Worm (Caenorhabditis elegans) whole organism, L1 larva: ENCODE measurements around the gene nhr-15.
A peak's percentile ranks its signal among the peaks of the same experiment; 100 is the strongest.

Experiments used
- C16A3.4 ChIP-seq: fragments of 150-350 bp; optimal IDR thresholded peaks from 2 replicates; lab custom pipeline; 2014; ENCODE audit warnings: missing biosample characterization, missing genetic modification characterization
- F16B12.6 ChIP-seq: fragments of 150-350 bp; optimal IDR thresholded peaks from 2 replicates; lab custom pipeline; 2014; ENCODE audit warnings: missing biosample characterization, missing genetic modification characterization
- aha-1 ChIP-seq: fragments of 150-350 bp; optimal IDR thresholded peaks from 2 replicates; lab custom pipeline; 2014; ENCODE audit warnings: missing biosample characterization, missing genetic modification characterization
- aly-2 ChIP-seq: fragments of 150-350 bp; optimal IDR thresholded peaks from 2 replicates; lab custom pipeline; 2014; ENCODE audit warnings: missing biosample characterization, missing genetic modification characterization
- ama-1 ChIP-seq: fragments of 150-350 bp; optimal IDR thresholded peaks from 2 replicates; lab custom pipeline; 2014
- ceh-82 ChIP-seq, 3 experiments: fragments of 150-350 bp in 1 of 3; sonication (generic microtip) in 2 of 3; optimal IDR thresholded peaks; 2 replicates each; lab custom pipeline; 2014 to 2017; ENCODE audit warnings: missing biosample characterization in 3 of 3, missing genetic modification characterization in 3 of 3
- efl-1 ChIP-seq, 4 experiments: fragments of 150-350 bp; optimal IDR thresholded peaks in 3 of 4; peaks in 1 of 4; 1 replicate in 1 of 4; 2 replicates in 3 of 4; lab custom pipeline; 2014; ENCODE audit warnings: missing biosample characterization in 2 of 4, missing genetic modification characterization in 2 of 4, missing genetic modification reagents in 2 of 4
- efl-3 ChIP-seq: fragments of 200-800 bp; sonication (Bioruptor generic); optimal IDR thresholded peaks from 2 replicates; lab custom pipeline; 2018; ENCODE audit warnings: mild to moderate bottlenecking, missing genetic modification characterization, missing compliant biosample characterization
- egl-13 ChIP-seq: sonication (generic microtip); optimal IDR thresholded peaks from 2 replicates; lab custom pipeline; 2016; ENCODE audit warnings: missing genotype, missing genetic modification reagents, missing genetic modification characterization, missing compliant biosample characterization
- egl-27 ChIP-seq, 2 experiments: fragments of 150-350 bp in 1 of 2; sonication (generic microtip); optimal IDR thresholded peaks; 3 replicates each; lab custom pipeline; 2017 to 2018; ENCODE audit warnings: missing biosample characterization in 2 of 2, missing genetic modification characterization in 2 of 2, missing genetic modification reagents in 2 of 2
- fkh-10 ChIP-seq: sonication (generic microtip); optimal IDR thresholded peaks from 2 replicates; lab custom pipeline; 2017; ENCODE audit warnings: missing biosample characterization, missing genetic modification reagents, missing genetic modification characterization
- grh-1 ChIP-seq: fragments of 200-800 bp; sonication (Bioruptor generic); IDR thresholded peaks from 2 replicates; pipeline ENCODE4 v1.3.6; 2022; ENCODE audit warnings: missing genetic modification reagents, missing genetic modification characterization, missing compliant biosample characterization
- hlh-17 ChIP-seq: fragments of 200-800 bp; sonication (Bioruptor generic); optimal IDR thresholded peaks from 2 replicates; lab custom pipeline; 2018; ENCODE audit warnings: missing genetic modification characterization, mild to moderate bottlenecking, missing compliant biosample characterization, moderate library complexity, borderline replicate concordance
- hlh-4 ChIP-seq: sonication (generic microtip); optimal IDR thresholded peaks from 2 replicates; lab custom pipeline; 2016; ENCODE audit warnings: mild to moderate bottlenecking, missing genetic modification characterization, missing compliant biosample characterization
- hpl-2 ChIP-seq: fragments of 150-350 bp; optimal IDR thresholded peaks from 2 replicates; lab custom pipeline; 2014; ENCODE audit warnings: missing biosample characterization, missing genetic modification reagents, missing genetic modification characterization
- irx-1 ChIP-seq: sonication (generic microtip); optimal IDR thresholded peaks from 2 replicates; lab custom pipeline; 2016; ENCODE audit warnings: missing genetic modification characterization, missing compliant biosample characterization
- isw-1 ChIP-seq: fragments of 200-800 bp; sonication (Bioruptor generic); IDR thresholded peaks from 2 replicates; pipeline ENCODE4 v1.3.6; 2022; ENCODE audit warnings: missing genetic modification characterization, missing compliant biosample characterization
- jun-1 ChIP-seq: fragments of 150-350 bp; optimal IDR thresholded peaks from 2 replicates; lab custom pipeline; 2014; ENCODE audit warnings: missing biosample characterization, missing genetic modification reagents, missing genetic modification characterization
- lin-14 ChIP-seq: fragments of 200-800 bp; sonication (Bioruptor generic); optimal IDR thresholded peaks from 2 replicates; lab custom pipeline; 2018; ENCODE audit warnings: mild to moderate bottlenecking, missing genetic modification characterization, moderate library complexity, missing compliant biosample characterization
- lin-39 ChIP-seq: fragments of 150-350 bp; optimal IDR thresholded peaks from 2 replicates; lab custom pipeline; 2014; ENCODE audit warnings: missing biosample characterization, missing genetic modification reagents, missing genetic modification characterization
- mab-9 ChIP-seq: fragments of 200-800 bp; sonication (Bioruptor generic); IDR thresholded peaks from 2 replicates; pipeline ENCODE4 v1.3.6; 2022; ENCODE audit warnings: missing genetic modification reagents, missing genetic modification characterization, missing compliant biosample characterization
- mdl-1 ChIP-seq, 2 experiments: fragments of 150-350 bp; optimal IDR thresholded peaks; 2 replicates each; lab custom pipeline; 2014 to 2017; ENCODE audit warnings: missing biosample characterization in 2 of 2, missing genetic modification characterization in 2 of 2, inconsistent platforms in 1 of 2
- mef-2 ChIP-seq: fragments of 150-350 bp; optimal IDR thresholded peaks from 2 replicates; lab custom pipeline; 2014; ENCODE audit warnings: missing biosample characterization, missing genetic modification characterization
- nhr-11 ChIP-seq: fragments of 150-350 bp; optimal IDR thresholded peaks from 2 replicates; lab custom pipeline; 2014; ENCODE audit warnings: missing biosample characterization, missing genetic modification characterization
- nhr-19 ChIP-seq: fragments of 200-800 bp; sonication (Bioruptor generic); conservative IDR thresholded peaks from 2 replicates; pipeline ENCODE4 v1.3.6; 2022; ENCODE audit warnings: missing genetic modification characterization, missing compliant biosample characterization
- nhr-20 ChIP-seq: sonication (generic microtip); optimal IDR thresholded peaks from 2 replicates; lab custom pipeline; 2016; ENCODE audit warnings: mild to moderate bottlenecking, missing genetic modification characterization, missing compliant biosample characterization
- nhr-71 ChIP-seq: sonication (generic microtip); optimal IDR thresholded peaks from 2 replicates; lab custom pipeline; 2016; ENCODE audit warnings: mild to moderate bottlenecking, missing genetic modification characterization, moderate library complexity, missing compliant biosample characterization
- nhr-76 ChIP-seq: sonication (generic microtip); optimal IDR thresholded peaks from 2 replicates; lab custom pipeline; 2017; ENCODE audit warnings: missing biosample characterization, missing genetic modification characterization
- nhr-85 ChIP-seq: sonication (generic microtip); peaks from one replicate; lab custom pipeline; 2016; ENCODE audit warnings: missing genetic modification characterization, inconsistent platforms, missing compliant biosample characterization
- nhr-90 ChIP-seq: sonication (generic microtip); optimal IDR thresholded peaks from 2 replicates; lab custom pipeline; 2016; ENCODE audit warnings: mild to moderate bottlenecking, missing genetic modification characterization, missing compliant biosample characterization; ENCODE audit not compliant: poor library complexity
- pag-3 ChIP-seq: sonication (generic microtip); optimal IDR thresholded peaks from 2 replicates; lab custom pipeline; 2017; ENCODE audit warnings: missing genetic modification characterization, mild to moderate bottlenecking, missing compliant biosample characterization, antibody characterized with exemption, borderline replicate concordance; ENCODE audit not compliant: insufficient read depth
- skn-1 ChIP-seq: fragments of 150-350 bp; optimal IDR thresholded peaks from 2 replicates; lab custom pipeline; 2014; ENCODE audit warnings: missing biosample characterization, missing genetic modification characterization
- sptf-1 ChIP-seq: fragments of 150-350 bp; optimal IDR thresholded peaks from 2 replicates; lab custom pipeline; 2014; ENCODE audit warnings: missing biosample characterization, missing genetic modification characterization
- sup-37 ChIP-seq: fragments of 200-800 bp; sonication (Bioruptor generic); optimal IDR thresholded peaks from 2 replicates; lab custom pipeline; 2018; ENCODE audit warnings: mild to moderate bottlenecking, missing genetic modification characterization, missing compliant biosample characterization
- tbx-2 ChIP-seq: sonication (generic microtip); optimal IDR thresholded peaks from 2 replicates; lab custom pipeline; 2016; ENCODE audit warnings: missing genetic modification characterization, missing compliant biosample characterization
- unc-130 ChIP-seq: fragments of 150-350 bp; optimal IDR thresholded peaks from 2 replicates; lab custom pipeline; 2017; ENCODE audit warnings: missing biosample characterization, missing genetic modification characterization, inconsistent platforms
- unc-30 ChIP-seq: sonication (generic microtip); optimal IDR thresholded peaks from 2 replicates; lab custom pipeline; 2017; ENCODE audit warnings: missing biosample characterization, missing genetic modification characterization
- unc-98 ChIP-seq: fragments of 200-800 bp; sonication (Bioruptor generic); IDR thresholded peaks from 2 replicates; pipeline ENCODE4 v1.3.6; 2022; ENCODE audit warnings: missing genetic modification characterization, missing compliant biosample characterization
- vab-15 ChIP-seq: sonication (generic microtip); optimal IDR thresholded peaks from 2 replicates; lab custom pipeline; 2017; ENCODE audit warnings: missing genotype, mild to moderate bottlenecking, missing genetic modification characterization, missing compliant biosample characterization
- ztf-11 ChIP-seq, 2 experiments: sonication (generic microtip); optimal IDR thresholded peaks; 2 replicates each; lab custom pipeline; 2016 to 2017; ENCODE audit warnings: missing genetic modification characterization in 2 of 2, missing biosample characterization in 1 of 2, missing compliant biosample characterization in 1 of 2
- ztf-4 ChIP-seq: fragments of 150-350 bp; optimal IDR thresholded peaks from 2 replicates; lab custom pipeline; 2014; ENCODE audit warnings: missing biosample characterization, missing genetic modification characterization

The nhr-15 gene

DNA sequence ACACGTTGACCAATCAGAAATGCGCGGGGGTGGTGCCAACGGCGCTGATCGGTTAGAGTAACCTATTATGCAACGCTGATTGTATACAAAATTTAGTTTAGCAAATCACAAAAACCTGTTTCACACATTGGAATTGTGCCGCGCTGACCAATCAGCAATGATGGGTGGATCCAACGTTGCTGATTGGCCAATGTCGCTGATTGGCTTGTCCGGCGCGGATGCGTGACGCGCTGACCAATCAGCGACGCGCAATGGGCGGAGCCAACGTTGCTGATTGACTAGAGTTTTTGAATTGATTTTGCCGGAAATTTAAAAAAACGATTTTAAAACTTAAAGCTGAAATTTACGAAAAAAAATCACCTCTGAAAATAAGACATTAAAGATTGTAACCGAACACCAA lies 27.2 kb upstream of the nhr-15 start:
- TF ChIP-seq ztf-11 (tag; optimal IDR thresholded peaks at IDR 0.05; lab: Kevin White, UChicago) (no peak), egl-27 (tag; optimal IDR thresholded peaks at IDR 0.05; lab: Kevin White, UChicago) (no peak), nhr-11 (tag; lab: Kevin White, UChicago) (no peak), nhr-19 (GFP tag; lab: Robert Waterston, UW) (no peak)
- TF ChIP-seq, all 84 proteins: peak for 0

DNA sequence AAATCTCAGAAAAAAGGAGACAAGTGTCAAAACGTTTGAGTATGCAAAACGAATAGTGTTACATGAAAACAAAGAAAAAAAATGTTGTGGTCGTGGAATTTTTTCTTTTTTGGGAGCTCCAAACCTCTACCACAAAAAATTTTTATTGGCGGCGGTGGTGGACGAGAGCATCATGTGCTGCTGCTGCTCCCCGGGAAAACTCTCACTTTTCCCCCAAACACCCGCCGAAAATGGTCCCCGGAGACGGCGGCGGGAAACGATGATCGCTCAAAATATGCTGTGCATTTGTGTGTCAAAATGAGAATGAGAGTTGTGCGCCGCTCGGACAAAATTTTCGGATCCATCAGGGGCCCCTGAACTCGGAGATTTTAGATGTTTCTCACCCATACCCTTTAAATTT lies 16.7 kb upstream of the nhr-15 start:
- no peak for TF ChIP-seq nhr-76 (tag; lab: Kevin White, UChicago)

DNA sequence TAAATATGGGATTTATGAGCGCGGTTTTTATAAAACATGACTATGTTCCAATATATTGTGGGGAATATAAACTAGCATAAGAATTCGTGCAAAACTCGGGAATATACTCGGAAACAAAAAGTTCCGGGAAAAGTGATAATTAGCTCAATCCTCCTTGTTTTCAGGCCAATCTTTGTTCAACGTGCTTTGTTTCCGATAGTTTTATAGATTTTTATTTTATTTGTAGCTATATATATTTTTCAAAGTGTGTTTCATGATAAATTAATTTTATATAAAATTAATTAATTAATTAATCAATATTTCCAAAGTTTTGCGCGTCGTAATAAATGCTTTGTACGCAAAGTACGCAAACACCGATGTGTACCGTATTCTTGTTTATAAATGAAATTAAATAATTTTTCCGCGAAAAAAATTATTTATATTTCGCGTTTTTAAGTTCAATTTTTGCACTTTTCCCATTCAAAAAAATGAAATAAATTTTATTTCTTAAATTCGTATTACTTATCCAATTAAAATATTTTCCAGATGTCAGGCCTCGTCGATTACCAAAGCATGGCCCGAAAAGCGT lies 15.0 kb upstream of the nhr-15 start, which contains the start of gene F33E11.2:
Gene F33E11.2 (plus strand): TSS at position 524 of the 568 bp plus-strand sequence.
- TF ChIP-seq hlh-4 (tag; lab: Kevin White, UChicago) (no peak), F16B12.6 (tag; lab: Kevin White, UChicago) (no peak), unc-98 (GFP tag; lab: Robert Waterston, UW) (no peak), nhr-19 (GFP tag; lab: Robert Waterston, UW) (no peak), vab-15 (no peak), jun-1 (tag; lab: Kevin White, UChicago) (no peak), unc-30 (tag; lab: Kevin White, UChicago) (no peak), skn-1 (tag; lab: Kevin White, UChicago) (no peak), C16A3.4 (tag; lab: Kevin White, UChicago) (no peak)

DNA sequence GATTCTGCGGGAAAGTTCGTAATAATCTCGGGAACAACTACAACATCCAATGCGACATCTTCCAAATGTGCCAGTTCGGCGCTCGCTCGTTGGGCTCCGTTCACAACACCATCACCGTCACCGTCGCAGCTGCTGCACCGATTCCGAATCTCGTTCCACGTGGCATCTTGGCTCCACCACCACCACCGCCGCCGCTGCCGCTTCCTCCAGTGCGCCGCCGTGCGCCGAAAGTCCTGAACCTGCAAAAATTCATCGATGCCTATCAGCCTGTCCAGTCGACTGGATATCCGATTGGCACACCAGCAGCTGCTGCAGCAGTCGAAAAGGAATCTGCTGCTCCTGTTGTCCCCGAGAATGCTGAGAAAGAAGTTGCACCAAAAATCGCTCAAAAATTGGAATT lies 14.1 kb upstream of the nhr-15 start:
- TF ChIP-seq irx-1 (tag; lab: Kevin White, UChicago), result no peak
- no peak for TF ChIP-seq egl-13 (tag; lab: Kevin White, UChicago)
- TF ChIP-seq sup-37 (GFP tag; lab: Kevin White, UChicago), result no peak
- TF ChIP-seq mef-2, result no peak
- TF ChIP-seq efl-3 (GFP tag; lab: Kevin White, UChicago), result no peak
- TF ChIP-seq pag-3 (tag; lab: Kevin White, UChicago), result no peak
- no peak for TF ChIP-seq hpl-2 (GFP tag; lab: Kevin White, UChicago)
- TF ChIP-seq grh-1 (GFP tag; lab: Robert Waterston, UW), result no peak
- no peak for TF ChIP-seq ceh-82 (tag; optimal IDR thresholded peaks at IDR 0.05; lab: Kevin White, UChicago)
- no peak for TF ChIP-seq lin-14 (GFP tag; lab: Kevin White, UChicago)
- TF ChIP-seq nhr-71 (tag; lab: Kevin White, UChicago), result no peak

DNA sequence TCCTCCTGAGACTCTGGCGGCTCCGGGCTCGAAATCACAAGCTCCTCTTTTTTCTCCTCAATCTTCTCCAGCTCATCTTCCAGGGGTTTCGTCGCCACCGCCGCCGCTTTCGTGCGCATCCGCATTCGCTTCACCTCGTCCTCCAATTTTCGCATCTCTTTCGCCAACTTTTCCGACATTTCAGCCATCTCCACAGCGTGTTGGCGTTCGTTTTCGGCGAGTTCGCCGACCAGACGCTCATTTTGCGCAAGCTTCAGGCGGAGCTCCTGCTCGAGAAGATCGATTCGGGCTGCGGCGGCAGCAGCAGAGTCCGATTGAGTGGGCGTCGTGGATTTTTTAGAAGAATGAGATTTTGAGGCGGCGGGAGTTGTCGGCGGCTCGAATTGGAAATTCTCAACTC lies 9.2 kb upstream of the nhr-15 start:
- TF ChIP-seq efl-3 (GFP tag; lab: Kevin White, UChicago) (no peak), egl-27 (tag; optimal IDR thresholded peaks at IDR 0.05; lab: Kevin White, UChicago) (no peak), aha-1 (tag; lab: Kevin White, UChicago) (no peak), unc-130 (tag; lab: Kevin White, UChicago) (no peak), nhr-11 (tag; lab: Kevin White, UChicago) (no peak), lin-39 (tag; lab: Kevin White, UChicago) (no peak), sptf-1 (no peak), hlh-17 (GFP tag; lab: Kevin White, UChicago) (no peak)

DNA sequence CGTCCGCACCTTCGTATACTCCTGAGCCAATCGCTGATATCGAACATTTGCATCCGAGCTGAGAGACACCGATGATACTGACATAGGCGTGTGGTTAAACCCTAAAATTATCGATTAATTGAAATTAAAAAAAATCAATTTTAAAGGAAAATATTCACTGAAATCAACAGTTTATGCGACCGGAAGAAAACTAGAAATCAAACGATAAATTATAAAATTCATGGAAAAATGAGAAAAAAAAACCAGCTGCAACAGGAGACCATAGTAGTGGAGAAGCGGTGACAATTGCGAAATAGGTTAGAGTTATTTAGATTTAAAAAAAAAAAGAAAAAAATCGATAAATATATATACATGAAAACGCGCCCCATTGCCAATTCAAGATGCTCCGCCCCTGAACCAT lies 7.9 kb upstream of the nhr-15 start, which contains the start of gene F33E11.3:
Gene F33E11.3 (minus strand): TSS at position 101 of the 400 bp plus-strand sequence.
- TF ChIP-seq tbx-2 (no peak), ama-1 (lab: Kevin White, UChicago) (no peak), mdl-1 (tag; optimal IDR thresholded peaks at IDR 0.05; lab: Kevin White, UChicago) (no peak), nhr-20 (tag; lab: Kevin White, UChicago) (no peak), hlh-4 (tag; lab: Kevin White, UChicago) (no peak), irx-1 (tag; lab: Kevin White, UChicago) (no peak), ceh-82 (tag; optimal IDR thresholded peaks at IDR 0.05; lab: Kevin White, UChicago) (no peak), fkh-10 (no peak), aly-2 (tag; lab: Kevin White, UChicago) (no peak), nhr-90 (tag; lab: Kevin White, UChicago) (no peak), nhr-85 (tag; lab: Kevin White, UChicago) (peak; percentile 44), isw-1 (GFP tag; lab: Robert Waterston, UW) (no peak), mab-9 (no peak), sptf-1 (no peak), ztf-4 (tag; lab: Kevin White, UChicago) (no peak), efl-1 (optimal IDR thresholded peaks at IDR 0.05; lab: Kevin White, UChicago) (no peak), efl-1 (GFP tag; optimal IDR thresholded peaks at IDR 0.05 in 1 of 2; lab: Kevin White, UChicago) (peak in 1 of 2 experiments; percentile 86)
